Fruit fly (Drosophila melanogaster): ENCODE results near the gene CG3397.

CG3397 gene

dm6 chr3R:11992934-11993670, 8.8 kb upstream of the CG3397 start, which contains the start of gene mfas (continued):
- TF ChIP-seq CG3163 (GFP tag; optimal IDR thresholded peaks at IDR 0.05): peak; percentile 32
- TF ChIP-seq wek (GFP tag; optimal IDR thresholded peaks at IDR 0.05): peak; percentile 71
- peak; percentile 7 for TF ChIP-seq crc (GFP tag; optimal IDR thresholded peaks at IDR 0.05)
- TF ChIP-seq CG8924 (tag; optimal IDR thresholded peaks at IDR 0.05): no peak
- TF ChIP-seq HLH54F (GFP tag; optimal IDR thresholded peaks at IDR 0.05): no peak
- no peak for TF ChIP-seq sisA (GFP tag; IDR thresholded peaks at IDR 0.05)
- TF ChIP-seq CG11696 (GFP tag; IDR thresholded peaks at IDR 0.05): no peak
- peak; percentile 80 for TF ChIP-seq gcm (GFP tag; optimal IDR thresholded peaks at IDR 0.05)
- no peak for TF ChIP-seq sima (GFP tag; optimal IDR thresholded peaks at IDR 0.05)
- TF ChIP-seq pfk (GFP tag; optimal IDR thresholded peaks at IDR 0.05): peak; percentile 10
- TF ChIP-seq trem (tag; optimal IDR thresholded peaks at IDR 0.05): no peak
- TF ChIP-seq NC2α (GFP tag; optimal IDR thresholded peaks at IDR 0.05): no peak
- no peak for TF ChIP-seq mam (GFP tag; optimal IDR thresholded peaks at IDR 0.05)
- no peak for TF ChIP-seq ken (GFP tag; IDR thresholded peaks at IDR 0.05)
- TF ChIP-seq gsb-n (tag; optimal IDR thresholded peaks at IDR 0.05): peak; percentile 37
- TF ChIP-seq zfh2 (GFP tag; optimal IDR thresholded peaks at IDR 0.05): no peak
- peak; percentile 18 for TF ChIP-seq Sox100B (GFP tag; optimal IDR thresholded peaks at IDR 0.05)
- peak; percentile 23 for TF ChIP-seq CG3407 (GFP tag; optimal IDR thresholded peaks at IDR 0.05)
- TF ChIP-seq ATbp (GFP tag; optimal IDR thresholded peaks at IDR 0.05): peak; percentile 72
- TF ChIP-seq HHEX (GFP tag; optimal IDR thresholded peaks at IDR 0.05): peak; percentile 17
- no peak for TF ChIP-seq CG6254 (GFP tag; optimal IDR thresholded peaks at IDR 0.05)
- no peak for TF ChIP-seq insv (GFP tag; optimal IDR thresholded peaks at IDR 0.05)
- no peak for TF ChIP-seq slp2 (GFP tag; optimal IDR thresholded peaks at IDR 0.05)
- no peak for TF ChIP-seq CG31388 (GFP tag; optimal IDR thresholded peaks at IDR 0.05)
- no peak for TF ChIP-seq CG30020 (tag; optimal IDR thresholded peaks at IDR 0.05)
- TF ChIP-seq caup (GFP tag; optimal IDR thresholded peaks at IDR 0.05; ENCODE audit: severe bottlenecking): peak; percentile 23
- no peak for TF ChIP-seq CG43689 (GFP tag; IDR thresholded peaks at IDR 0.05)
- TF ChIP-seq CG13296 (GFP tag; optimal IDR thresholded peaks at IDR 0.05): no peak
- peak; percentile 7; the same call in 1 of the 2 replicates for TF ChIP-seq Bgb (GFP tag; IDR thresholded peaks at IDR 0.05; ENCODE audit: partially characterized antibody)
- peak; percentile 4 for TF ChIP-seq CG17829 (tag; optimal IDR thresholded peaks at IDR 0.05)
- TF ChIP-seq onecut (GFP tag; IDR thresholded peaks at IDR 0.05): peak; percentile 19; the same call in 1 of the 2 replicates
- TF ChIP-seq CG14965 (GFP tag; optimal IDR thresholded peaks at IDR 0.05; ENCODE audit: borderline replicate concordance): no peak
- TF ChIP-seq CG11504 (tag; optimal IDR thresholded peaks at IDR 0.05): peak; percentile 39
- peak; percentile 6 for TF ChIP-seq CG4707 (GFP tag; optimal IDR thresholded peaks at IDR 0.05)
- TF ChIP-seq CG12769 (tag; optimal IDR thresholded peaks at IDR 0.05): no peak
- no peak for TF ChIP-seq CG10267 (tag; optimal IDR thresholded peaks at IDR 0.05)
- TF ChIP-seq CG1024 (GFP tag; IDR thresholded peaks at IDR 0.05): peak; percentile 19; the same call in 1 of the 2 replicates
- TF ChIP-seq pb (GFP tag; optimal IDR thresholded peaks at IDR 0.05): peak; percentile 5
- peak; percentile 5 for TF ChIP-seq HmgZ (tag; optimal IDR thresholded peaks at IDR 0.05)
- no peak for TF ChIP-seq HmgD (GFP tag; optimal IDR thresholded peaks at IDR 0.05)
- no peak for TF ChIP-seq CG2678 (tag; optimal IDR thresholded peaks at IDR 0.05)
- TF ChIP-seq CG8290 (GFP tag; optimal IDR thresholded peaks at IDR 0.05): no peak
- TF ChIP-seq CG8290 (tag; optimal IDR thresholded peaks at IDR 0.05): peak in 1 of 2 experiments; percentile 42
- no peak for TF ChIP-seq en (GFP tag; optimal IDR thresholded peaks at IDR 0.05)
- TF ChIP-seq fd96Cb (tag; optimal IDR thresholded peaks at IDR 0.05): no peak
- no peak for TF ChIP-seq tx (GFP tag; optimal IDR thresholded peaks at IDR 0.05)
- TF ChIP-seq CG33557 (GFP tag; optimal IDR thresholded peaks at IDR 0.05): peak; percentile 41
- TF ChIP-seq CG2712 (tag; optimal IDR thresholded peaks at IDR 0.05): no peak
- peak; percentile 56 for TF ChIP-seq CG12071 (GFP tag; optimal IDR thresholded peaks at IDR 0.05)
- no peak for TF ChIP-seq Dip3 (GFP tag; optimal IDR thresholded peaks at IDR 0.05)
